Worm (Caenorhabditis elegans) whole organism, L2 larva: Measurements from ENCODE around the gene Y48E1B.8.

ENCODE experiments used
- C34F6.9 ChIP-seq: fragments of 150-350 bp; optimal IDR thresholded peaks from 2 replicates; lab custom pipeline; 2014; ENCODE audit warnings: missing biosample characterization, missing genetic modification characterization
- F13H6.1 ChIP-seq: sonication (generic microtip); optimal IDR thresholded peaks from 2 replicates; lab custom pipeline; 2016; ENCODE audit warnings: missing genetic modification characterization, missing compliant biosample characterization
- R02D3.7 ChIP-seq: fragments of 150-350 bp; optimal IDR thresholded peaks from 2 replicates; lab custom pipeline; 2014; ENCODE audit warnings: missing biosample characterization, missing genetic modification characterization
- ZK546.5 ChIP-seq: sonication (generic microtip); optimal IDR thresholded peaks from 2 replicates; lab custom pipeline; 2017; ENCODE audit warnings: missing biosample characterization, missing genetic modification characterization
- aly-2 ChIP-seq: fragments of 150-350 bp; optimal IDR thresholded peaks from 2 replicates; lab custom pipeline; 2014; ENCODE audit warnings: missing biosample characterization, missing genetic modification characterization
- blmp-1 ChIP-seq: sonication (generic microtip); optimal IDR thresholded peaks from 2 replicates; lab custom pipeline; 2017; ENCODE audit warnings: missing genetic modification characterization, mild to moderate bottlenecking, missing compliant biosample characterization, antibody characterized with exemption, moderate library complexity; ENCODE audit not compliant: insufficient read depth
- ceh-16 ChIP-seq: fragments of 150-350 bp; optimal IDR thresholded peaks from 2 replicates; lab custom pipeline; 2014; ENCODE audit warnings: missing biosample characterization, missing genetic modification characterization
- ceh-82 ChIP-seq: fragments of 150-350 bp; optimal IDR thresholded peaks from 2 replicates; lab custom pipeline; 2014; ENCODE audit warnings: missing biosample characterization, missing genetic modification characterization
- crh-2 ChIP-seq: sonication (generic microtip); optimal IDR thresholded peaks from 2 replicates; lab custom pipeline; 2017; ENCODE audit warnings: missing biosample characterization, missing genetic modification characterization
- dmd-4 ChIP-seq: sonication (generic microtip); optimal IDR thresholded peaks from 2 replicates; lab custom pipeline; 2017; ENCODE audit warnings: missing biosample characterization, missing genetic modification characterization
- elt-1 ChIP-seq: fragments of 150-350 bp; optimal IDR thresholded peaks from 2 replicates; lab custom pipeline; 2014; ENCODE audit warnings: missing biosample characterization, missing genetic modification characterization
- elt-3 ChIP-seq: sonication (generic microtip); optimal IDR thresholded peaks from 2 replicates; lab custom pipeline; 2017; ENCODE audit warnings: missing biosample characterization, missing genetic modification characterization
- fos-1 ChIP-seq: fragments of 150-350 bp; optimal IDR thresholded peaks from 2 replicates; lab custom pipeline; 2014; ENCODE audit warnings: missing biosample characterization, missing genetic modification characterization
- gmeb-1 ChIP-seq: fragments of 150-350 bp; optimal IDR thresholded peaks from 2 replicates; lab custom pipeline; 2014; ENCODE audit warnings: missing biosample characterization, missing genetic modification characterization
- lin-13 ChIP-seq: fragments of 150-350 bp; optimal IDR thresholded peaks from 2 replicates; lab custom pipeline; 2014; ENCODE audit warnings: missing biosample characterization, missing genetic modification reagents, missing genetic modification characterization
- lin-39 ChIP-seq: fragments of 150-350 bp; optimal IDR thresholded peaks from 2 replicates; lab custom pipeline; 2014; ENCODE audit warnings: missing biosample characterization, missing genetic modification reagents, missing genetic modification characterization
- lsy-2 ChIP-seq, 2 experiments: fragments of 150-350 bp in 1 of 2; sonication (generic microtip) in 1 of 2; optimal IDR thresholded peaks; 2 replicates each; lab custom pipeline; 2014 to 2017; ENCODE audit warnings: missing biosample characterization in 2 of 2, missing genetic modification characterization in 2 of 2
- mab-5 ChIP-seq: fragments of 150-350 bp; optimal IDR thresholded peaks from 2 replicates; lab custom pipeline; 2014; ENCODE audit warnings: missing biosample characterization, missing genetic modification characterization
- mdl-1 ChIP-seq, 2 experiments: fragments of 150-350 bp in 1 of 2; sonication (generic microtip) in 1 of 2; optimal IDR thresholded peaks; 2 replicates each; lab custom pipeline; 2017; ENCODE audit warnings: missing biosample characterization in 2 of 2, missing genetic modification characterization in 2 of 2
- nhr-10 ChIP-seq: sonication (generic microtip); optimal IDR thresholded peaks from 2 replicates; lab custom pipeline; 2017; ENCODE audit warnings: missing biosample characterization, missing genetic modification characterization
- nhr-11 ChIP-seq: fragments of 150-350 bp; optimal IDR thresholded peaks from 2 replicates; lab custom pipeline; 2014; ENCODE audit warnings: missing biosample characterization, missing genetic modification characterization
- nhr-12 ChIP-seq: fragments of 150-350 bp; optimal IDR thresholded peaks from 2 replicates; lab custom pipeline; 2014; ENCODE audit warnings: missing biosample characterization, missing genetic modification characterization
- nhr-129 ChIP-seq: fragments of 150-350 bp; optimal IDR thresholded peaks from 2 replicates; lab custom pipeline; 2014; ENCODE audit warnings: missing biosample characterization, missing genetic modification characterization
- nhr-21 ChIP-seq: fragments of 150-350 bp; optimal IDR thresholded peaks from 2 replicates; lab custom pipeline; 2014; ENCODE audit warnings: missing biosample characterization, missing genetic modification characterization
- nhr-23 ChIP-seq: fragments of 150-350 bp; optimal IDR thresholded peaks from 2 replicates; lab custom pipeline; 2014; ENCODE audit warnings: missing biosample characterization, missing genetic modification reagents, missing genetic modification characterization
- nhr-237 ChIP-seq: fragments of 150-350 bp; optimal IDR thresholded peaks from 2 replicates; lab custom pipeline; 2014; ENCODE audit warnings: missing biosample characterization, missing genetic modification characterization
- nhr-25 ChIP-seq: fragments of 150-350 bp; sonication (generic microtip); optimal IDR thresholded peaks from 3 replicates; lab custom pipeline; 2014; ENCODE audit warnings: missing biosample characterization, missing genetic modification characterization
- nhr-6 ChIP-seq: fragments of 150-350 bp; optimal IDR thresholded peaks from 2 replicates; lab custom pipeline; 2014; ENCODE audit warnings: missing biosample characterization, missing genetic modification characterization
- nhr-77 ChIP-seq: fragments of 150-350 bp; optimal IDR thresholded peaks from 2 replicates; lab custom pipeline; 2014; ENCODE audit warnings: missing biosample characterization, missing genetic modification characterization
- peb-1 ChIP-seq: fragments of 150-350 bp; optimal IDR thresholded peaks from 2 replicates; lab custom pipeline; 2014; ENCODE audit warnings: missing biosample characterization, missing genetic modification characterization
- sem-4 ChIP-seq: fragments of 150-350 bp; optimal IDR thresholded peaks from 2 replicates; lab custom pipeline; 2014; ENCODE audit warnings: missing biosample characterization, missing genetic modification reagents, missing genetic modification characterization
- skn-1 ChIP-seq: sonication (generic microtip); optimal IDR thresholded peaks from 2 replicates; lab custom pipeline; 2017; ENCODE audit warnings: missing biosample characterization, missing genetic modification characterization
- sma-3 ChIP-seq: sonication (generic microtip); optimal IDR thresholded peaks from 2 replicates; lab custom pipeline; 2016; ENCODE audit warnings: missing genetic modification reagents, missing genetic modification characterization, missing compliant biosample characterization
- sma-9 ChIP-seq, 2 experiments: fragments of 150-350 bp in 1 of 2; sonication (generic microtip) in 1 of 2; optimal IDR thresholded peaks; 2 replicates each; lab custom pipeline; 2014 to 2016; ENCODE audit warnings: missing genetic modification characterization in 2 of 2, mild to moderate bottlenecking in 1 of 2, missing biosample characterization in 1 of 2, missing compliant biosample characterization in 1 of 2, missing genetic modification reagents in 1 of 2, moderate library complexity in 1 of 2
- unc-55 ChIP-seq: fragments of 150-350 bp; sonication (generic microtip); optimal IDR thresholded peaks from 3 replicates; lab custom pipeline; 2014; ENCODE audit warnings: missing biosample characterization, missing genetic modification reagents, missing genetic modification characterization
- unc-62 ChIP-seq: fragments of 150-350 bp; optimal IDR thresholded peaks from 2 replicates; lab custom pipeline; 2014; ENCODE audit warnings: missing biosample characterization, missing genetic modification reagents, missing genetic modification characterization
- zag-1 ChIP-seq: fragments of 150-350 bp; optimal IDR thresholded peaks from 2 replicates; lab custom pipeline; 2014; ENCODE audit warnings: missing biosample characterization, missing genetic modification characterization
- ztf-11 ChIP-seq: sonication (generic microtip); optimal IDR thresholded peaks from 2 replicates; lab custom pipeline; 2017; ENCODE audit warnings: missing biosample characterization, missing genetic modification characterization
- ztf-4 ChIP-seq: fragments of 150-350 bp; optimal IDR thresholded peaks from 2 replicates; lab custom pipeline; 2014; ENCODE audit warnings: missing biosample characterization, missing genetic modification characterization

Y48E1B.8 gene

DNA sequence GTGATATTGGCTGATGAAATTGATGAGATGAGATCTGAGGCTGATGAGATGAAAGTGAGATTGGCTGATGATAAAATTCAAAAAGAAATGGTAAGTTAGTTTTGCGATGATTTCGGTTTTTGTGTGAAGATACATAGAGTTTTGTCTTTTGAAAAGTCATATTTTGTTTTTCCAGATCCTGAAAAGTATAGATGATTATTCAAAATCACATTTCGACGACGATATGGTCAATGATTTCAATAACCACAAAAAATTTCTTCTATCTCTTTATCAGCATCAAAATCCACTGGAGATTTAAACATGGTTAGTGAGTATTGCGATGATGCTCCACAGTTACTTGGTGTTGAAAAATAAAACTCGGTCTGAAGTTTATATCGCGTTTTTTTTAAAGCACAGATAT lies 15.4 kb downstream of the Y48E1B.8 start, which contains the start of gene csp-1:
TSS of gene csp-1 (plus strand) at position 301 of the 400 bp plus-strand sequence.
- no peak for TF ChIP-seq sem-4 (tag; lab: Kevin White, UChicago)
- TF ChIP-seq nhr-77 (tag; lab: Kevin White, UChicago): no peak
- TF ChIP-seq unc-55 (GFP tag; lab: Kevin White, UChicago): no peak
- TF ChIP-seq lin-39 (tag; lab: Kevin White, UChicago): no peak
- no peak for TF ChIP-seq nhr-6
- no peak for TF ChIP-seq gmeb-1 (tag; lab: Kevin White, UChicago)
- no peak for TF ChIP-seq nhr-12 (tag; lab: Kevin White, UChicago)
- no peak for TF ChIP-seq nhr-237 (tag; lab: Kevin White, UChicago)
- no peak for TF ChIP-seq mdl-1 (tag; optimal IDR thresholded peaks at IDR 0.05; lab: Kevin White, UChicago)
- no peak for TF ChIP-seq skn-1
- no peak for TF ChIP-seq dmd-4 (tag; lab: Kevin White, UChicago)
- TF ChIP-seq elt-1 (tag; lab: Kevin White, UChicago): no peak
- TF ChIP-seq zag-1 (tag; lab: Kevin White, UChicago): no peak
- TF ChIP-seq blmp-1 (tag; lab: Kevin White, UChicago): no peak
- no peak for TF ChIP-seq nhr-23
- no peak for TF ChIP-seq peb-1 (tag; lab: Kevin White, UChicago)
- no peak for TF ChIP-seq aly-2 (tag; lab: Kevin White, UChicago)
- TF ChIP-seq ceh-16: no peak
- no peak for TF ChIP-seq lin-13 (GFP tag; lab: Kevin White, UChicago)
- no peak for TF ChIP-seq R02D3.7 (tag; lab: Kevin White, UChicago)
- TF ChIP-seq, all 48 proteins: peak for 0

- TF ChIP-seq F13H6.1 (peak; percentile 50), elt-1 (tag; lab: Kevin White, UChicago) (no peak), crh-2 (peak; percentile 78), nhr-21 (tag; lab: Kevin White, UChicago) (peak; percentile 68), ceh-82 (tag; lab: Kevin White, UChicago) (no peak), aly-2 (tag; lab: Kevin White, UChicago) (no peak), peb-1 (tag; lab: Kevin White, UChicago) (no peak), C34F6.9 (tag; lab: Kevin White, UChicago) (no peak), nhr-129 (tag; lab: Kevin White, UChicago) (peak; percentile 6), unc-62 (GFP tag; lab: Kevin White, UChicago) (no peak), skn-1 (peak; percentile 36), blmp-1 (tag; lab: Kevin White, UChicago) (peak; percentile 62), ZK546.5 (no peak), sma-9 (GFP tag; optimal IDR thresholded peaks at IDR 0.05; lab: Kevin White, UChicago) (peak; percentile 91), sma-9 (tag; optimal IDR thresholded peaks at IDR 0.05; lab: Kevin White, UChicago) (no peak), mab-5 (tag; lab: Kevin White, UChicago) (no peak), ztf-4 (tag; lab: Kevin White, UChicago) (no peak), lin-39 (tag; lab: Kevin White, UChicago) (no peak), fos-1 (tag; lab: Kevin White, UChicago) (peak; percentile 35), nhr-25 (peak; percentile 76), mdl-1 (tag; optimal IDR thresholded peaks at IDR 0.05; lab: Kevin White, UChicago) (peak; percentile 35 to 76), gmeb-1 (tag; lab: Kevin White, UChicago) (peak; percentile 21), nhr-12 (tag; lab: Kevin White, UChicago) (no peak), nhr-23 (no peak), sma-3 (peak; percentile 73)
These were observed 24.1 kb downstream of the Y48E1B.8 start, which contains the start of gene gst-20 for ce11 chrII:13609655-13610054. gst-20 (minus strand) TSS chrII:13609824.

DNA sequence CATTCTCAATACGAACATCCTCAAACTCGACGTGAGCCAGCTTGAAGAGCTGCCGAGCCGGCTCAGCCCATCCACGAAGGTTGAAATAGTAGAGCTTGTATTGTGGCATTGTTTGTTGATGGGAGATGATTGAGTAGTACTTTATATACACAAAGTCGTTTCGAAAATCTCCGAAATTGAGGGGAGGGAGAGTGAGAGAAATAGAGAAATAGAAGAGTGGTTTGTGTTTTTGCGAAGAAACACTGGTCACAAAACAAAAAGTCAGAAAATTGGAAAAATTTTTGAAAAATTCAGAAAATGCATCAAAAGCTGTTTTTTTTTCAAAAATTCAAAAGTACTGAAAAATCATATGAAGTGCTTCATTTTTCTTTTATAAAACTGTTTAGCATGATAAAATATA lies 25.7 kb downstream of the Y48E1B.8 start, which contains the start of gene gst-24:
TSS of gene gst-24 (minus strand) at position 181 of the 400 bp plus-strand sequence.
- TF ChIP-seq nhr-11 (tag; lab: Kevin White, UChicago) (no peak), elt-3 (no peak), elt-1 (tag; lab: Kevin White, UChicago) (no peak), lin-13 (GFP tag; lab: Kevin White, UChicago) (no peak), ztf-11 (tag; lab: Kevin White, UChicago) (no peak), lsy-2 (tag; optimal IDR thresholded peaks at IDR 0.05; lab: Kevin White, UChicago) (no peak), unc-62 (GFP tag; lab: Kevin White, UChicago) (no peak), F13H6.1 (no peak), sma-9 (GFP tag; optimal IDR thresholded peaks at IDR 0.05; lab: Kevin White, UChicago) (no peak), sma-9 (tag; optimal IDR thresholded peaks at IDR 0.05; lab: Kevin White, UChicago) (no peak), nhr-6 (no peak), skn-1 (no peak), unc-55 (GFP tag; lab: Kevin White, UChicago) (peak; percentile 0), ceh-16 (no peak), blmp-1 (tag; lab: Kevin White, UChicago) (no peak), nhr-21 (tag; lab: Kevin White, UChicago) (no peak), nhr-10 (no peak), sem-4 (tag; lab: Kevin White, UChicago) (no peak), C34F6.9 (tag; lab: Kevin White, UChicago) (peak; percentile 65)
